Worm (Caenorhabditis elegans): Measurements from ENCODE around the gene vha-4.

The vha-4 gene

ce11 chrII:7857485-7858010 lies 21.6 kb downstream of the vha-4 start, which contains the start of the genes cec-3 and T09A5.15 (continued):
- TF ChIP-seq pha-2 (tag; optimal IDR thresholded peaks at IDR 0.05): no peak
- no peak for TF ChIP-seq ceh-19 (GFP tag; optimal IDR thresholded peaks at IDR 0.05)
- TF ChIP-seq unc-3 (GFP tag; conservative IDR thresholded peaks at IDR 0.05): no peak
- TF ChIP-seq unc-3 (tag; optimal IDR thresholded peaks at IDR 0.05): no peak
- TF ChIP-seq npax-4 (tag; optimal IDR thresholded peaks at IDR 0.05): no peak
- TF ChIP-seq fax-1 (tag; optimal IDR thresholded peaks at IDR 0.05): peak; percentile 12
- no peak for TF ChIP-seq dmd-4 (tag; optimal IDR thresholded peaks at IDR 0.05; ENCODE audit: borderline replicate concordance)
- no peak for TF ChIP-seq sdc-2 (tag; optimal IDR thresholded peaks at IDR 0.05)
- no peak for TF ChIP-seq ceh-6 (GFP tag; optimal IDR thresholded peaks at IDR 0.05)
- peak; percentile 79 for TF ChIP-seq ceh-31 (tag; optimal IDR thresholded peaks at IDR 0.05)
- TF ChIP-seq ceh-48 (tag; optimal IDR thresholded peaks at IDR 0.05): no peak
- no peak for TF ChIP-seq ama-1 (optimal IDR thresholded peaks at IDR 0.05)
- no peak for TF ChIP-seq lin-11 (tag; optimal IDR thresholded peaks at IDR 0.05)
- TF ChIP-seq K09A11.1 (tag; optimal IDR thresholded peaks at IDR 0.05; ENCODE audit: insufficient read depth): no peak
- no peak for TF ChIP-seq nhr-232 (tag; optimal IDR thresholded peaks at IDR 0.05)
- no peak for TF ChIP-seq unc-86 (tag; optimal IDR thresholded peaks at IDR 0.05)
- TF ChIP-seq ceh-45 (GFP tag; IDR thresholded peaks at IDR 0.05): no peak
- no peak for TF ChIP-seq odd-2 (tag; optimal IDR thresholded peaks at IDR 0.05)
- TF ChIP-seq rnt-1 (tag; optimal IDR thresholded peaks at IDR 0.05): no peak
- TF ChIP-seq elt-2 (tag; optimal IDR thresholded peaks at IDR 0.05): peak; percentile 49
- TF ChIP-seq nfya-1 (tag; optimal IDR thresholded peaks at IDR 0.05): peak; percentile 42
- no peak for TF ChIP-seq pat-9 (tag; optimal IDR thresholded peaks at IDR 0.05)
- peak; percentile 27 for TF ChIP-seq F13H6.1 (tag; optimal IDR thresholded peaks at IDR 0.05)
- no peak for TF ChIP-seq T23F11.4 (GFP tag; optimal IDR thresholded peaks at IDR 0.05)
- no peak for TF ChIP-seq hlh-6 (tag; optimal IDR thresholded peaks at IDR 0.05)
- TF ChIP-seq ztf-16 (tag; optimal IDR thresholded peaks at IDR 0.05): no peak
- TF ChIP-seq gmeb-2 (tag; optimal IDR thresholded peaks at IDR 0.05): no peak
- no peak for TF ChIP-seq ceh-30 (tag; optimal IDR thresholded peaks at IDR 0.05)

ce11 chrII:7855619-7856018 lies 23.5 kb downstream of the vha-4 start, which contains the start of gene mdmh-35:
Gene mdmh-35, minus strand, starts transcription at chrII:7855719.
- TF ChIP-seq sdc-2 (tag; optimal IDR thresholded peaks at IDR 0.05): no peak
- no peak for TF ChIP-seq sox-4 (tag; optimal IDR thresholded peaks at IDR 0.05)
- no peak for TF ChIP-seq nhr-232 (tag; optimal IDR thresholded peaks at IDR 0.05)
- no peak for TF ChIP-seq odd-2 (tag; optimal IDR thresholded peaks at IDR 0.05)
- TF ChIP-seq eyg-1 (tag; optimal IDR thresholded peaks at IDR 0.05): no peak
- no peak for TF ChIP-seq lim-6 (tag; optimal IDR thresholded peaks at IDR 0.05)
- TF ChIP-seq ceh-30 (tag; optimal IDR thresholded peaks at IDR 0.05): no peak

ce11 chrII:7854942-7855341 lies 24.2 kb downstream of the vha-4 start, which contains the start of gene mdt-10:
Gene mdt-10, minus strand, starts transcription at chrII:7855042.
- TF ChIP-seq lim-6 (tag; optimal IDR thresholded peaks at IDR 0.05) (no peak), T23F11.4 (GFP tag; optimal IDR thresholded peaks at IDR 0.05) (no peak), K09A11.1 (tag; optimal IDR thresholded peaks at IDR 0.05; ENCODE audit: insufficient read depth) (no peak), fkh-6 (tag; optimal IDR thresholded peaks at IDR 0.05) (no peak), Y22D7AL.16 (tag; optimal IDR thresholded peaks at IDR 0.05) (no peak), npax-4 (tag; optimal IDR thresholded peaks at IDR 0.05) (no peak), K02D7.2 (tag; optimal IDR thresholded peaks at IDR 0.05) (no peak), sox-2 (GFP tag; IDR thresholded peaks at IDR 0.05) (no peak), ceh-18 (tag; optimal IDR thresholded peaks at IDR 0.05) (no peak), dmd-4 (tag; optimal IDR thresholded peaks at IDR 0.05; ENCODE audit: borderline replicate concordance) (no peak), ceh-19 (GFP tag; optimal IDR thresholded peaks at IDR 0.05) (no peak), fax-1 (tag; optimal IDR thresholded peaks at IDR 0.05) (no peak), ceh-34 (tag; optimal IDR thresholded peaks at IDR 0.05) (no peak)

ce11 chrII:7853679-7854078 lies 25.4 kb downstream of the vha-4 start, which contains the start of gene T09A5.5:
Gene T09A5.5, minus strand, starts transcription at chrII:7853779.
- TF ChIP-seq hlh-6 (tag; optimal IDR thresholded peaks at IDR 0.05) (no peak), dve-1 (tag; optimal IDR thresholded peaks at IDR 0.05) (no peak), pax-1 (tag; optimal IDR thresholded peaks at IDR 0.05) (no peak), nhr-11 (tag; optimal IDR thresholded peaks at IDR 0.05) (no peak), C38D4.7 (GFP tag; optimal IDR thresholded peaks at IDR 0.05) (no peak), ceh-6 (GFP tag; optimal IDR thresholded peaks at IDR 0.05) (no peak), pag-3 (tag; optimal IDR thresholded peaks at IDR 0.05; ENCODE audit: borderline replicate concordance) (no peak), T23F11.4 (GFP tag; optimal IDR thresholded peaks at IDR 0.05) (no peak), ceh-24 (tag; optimal IDR thresholded peaks at IDR 0.05) (no peak), K09A11.1 (tag; optimal IDR thresholded peaks at IDR 0.05; ENCODE audit: insufficient read depth) (no peak), sox-4 (tag; optimal IDR thresholded peaks at IDR 0.05) (no peak)

Data from whole organism, late embryonic.